Worm (Caenorhabditis elegans): ENCODE data around the gene tatn-1.

tatn-1 gene

DNA sequence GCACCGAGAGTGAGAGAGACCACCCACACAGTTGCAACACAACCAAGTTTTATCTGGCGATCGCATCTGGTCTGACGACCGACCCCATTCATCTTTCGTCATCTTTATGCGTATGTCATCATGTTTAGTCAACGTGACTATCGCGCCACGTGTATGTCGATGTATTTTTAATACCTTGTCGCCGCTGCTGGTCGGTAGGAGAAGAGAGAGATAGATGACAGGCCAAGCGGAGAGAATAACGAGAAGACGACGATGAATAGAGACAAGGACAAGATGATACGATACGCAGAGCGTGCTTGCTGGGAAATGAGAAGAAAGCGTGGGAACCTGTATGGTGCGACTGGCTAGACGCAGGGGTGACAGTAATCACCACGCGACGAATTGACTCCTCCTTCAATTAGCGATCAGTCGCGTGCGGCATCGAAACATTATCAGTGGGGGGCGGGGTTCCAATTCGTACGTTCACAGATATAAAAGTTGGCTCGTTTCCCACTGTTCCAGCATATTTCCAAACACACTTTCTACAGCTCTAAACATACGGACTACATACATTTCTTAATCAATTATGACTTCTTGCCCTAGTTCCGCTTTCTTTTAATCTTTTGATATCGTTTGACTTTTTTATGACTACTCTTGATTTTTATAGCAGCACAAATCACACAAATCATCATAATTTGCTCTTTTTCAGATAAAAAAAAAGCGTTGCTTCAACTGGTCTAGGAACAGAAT lies at the start of gene tatn-1:
Gene tatn-1, plus strand, starts transcription at position 689 of the 729 bp plus-strand sequence.
- peak; percentile 4 for TF ChIP-seq W03F9.2 (tag; optimal IDR thresholded peaks at IDR 0.05)
- TF ChIP-seq him-1 (tag; optimal IDR thresholded peaks at IDR 0.05): no peak
- TF ChIP-seq dao-5 (tag; optimal IDR thresholded peaks at IDR 0.05): peak; percentile 38

DNA sequence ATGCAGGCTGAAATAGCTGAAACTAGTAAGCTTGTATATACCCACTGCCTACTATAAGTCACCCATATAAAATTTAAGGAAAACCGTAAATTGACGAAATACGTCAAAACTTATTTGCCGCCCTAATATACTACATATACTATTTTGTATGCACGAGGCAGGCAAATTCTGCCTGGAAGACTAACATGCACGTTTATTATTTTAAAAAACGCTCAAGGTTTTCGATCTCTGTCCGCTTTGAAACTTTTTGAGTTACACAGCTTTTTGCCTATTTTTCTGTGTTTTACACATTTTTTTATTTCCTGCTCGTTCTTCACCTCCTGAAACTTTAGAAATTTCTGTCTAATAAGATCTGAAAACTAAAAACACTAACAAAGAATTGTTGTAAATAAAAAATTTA lies 47.6 kb upstream of the tatn-1 start:
- TF ChIP-seq dao-5 (tag; optimal IDR thresholded peaks at IDR 0.05): no peak
- TF ChIP-seq W03F9.2 (tag; optimal IDR thresholded peaks at IDR 0.05): no peak
- no peak for TF ChIP-seq him-1 (tag; optimal IDR thresholded peaks at IDR 0.05)

DNA sequence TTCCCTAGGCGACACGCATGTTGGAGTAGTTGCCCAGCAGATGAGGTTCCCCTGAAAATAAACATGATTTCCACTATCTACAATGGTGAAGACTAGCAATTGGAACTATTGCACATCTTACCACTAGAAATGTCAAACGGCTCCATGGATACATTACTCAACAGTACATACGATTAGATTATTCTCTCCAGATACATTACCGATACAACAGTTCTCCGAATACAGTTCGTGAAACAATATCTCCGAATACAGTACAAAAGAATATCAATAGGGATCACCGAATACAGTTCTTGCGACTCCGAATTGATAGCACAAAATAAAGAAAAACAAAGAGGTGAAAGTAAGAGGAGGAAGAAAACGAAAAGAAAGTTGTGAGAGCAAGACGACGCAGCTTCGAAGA lies 47.0 kb upstream of the tatn-1 start, which contains the start of gene C05G5.7:
Gene C05G5.7, minus strand, starts transcription at position 1 of the 400 bp plus-strand sequence.
- no peak for TF ChIP-seq him-1 (tag; optimal IDR thresholded peaks at IDR 0.05)

DNA sequence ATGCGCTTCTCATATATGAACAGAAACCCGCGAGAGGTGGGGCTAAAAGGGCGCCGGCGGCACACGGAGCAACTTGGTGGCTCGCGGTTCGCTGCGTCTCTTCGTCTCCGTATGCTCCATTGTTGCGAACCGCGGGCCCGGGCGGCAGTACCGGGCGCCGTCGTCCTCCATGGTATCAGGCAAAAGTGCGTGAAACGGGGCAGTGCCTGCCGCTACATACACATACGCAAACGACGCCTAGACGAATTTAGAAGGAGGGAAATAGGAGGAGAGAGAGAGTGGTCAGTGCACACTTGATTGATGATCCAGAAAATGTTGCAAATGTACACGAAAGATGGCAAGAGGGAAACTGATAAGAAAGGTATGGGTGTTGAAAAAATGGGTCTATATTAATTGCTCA lies 46.3 kb upstream of the tatn-1 start:
- TF ChIP-seq W03F9.2 (tag; optimal IDR thresholded peaks at IDR 0.05) (no peak), him-1 (tag; optimal IDR thresholded peaks at IDR 0.05) (no peak), dao-5 (tag; optimal IDR thresholded peaks at IDR 0.05) (no peak)

DNA sequence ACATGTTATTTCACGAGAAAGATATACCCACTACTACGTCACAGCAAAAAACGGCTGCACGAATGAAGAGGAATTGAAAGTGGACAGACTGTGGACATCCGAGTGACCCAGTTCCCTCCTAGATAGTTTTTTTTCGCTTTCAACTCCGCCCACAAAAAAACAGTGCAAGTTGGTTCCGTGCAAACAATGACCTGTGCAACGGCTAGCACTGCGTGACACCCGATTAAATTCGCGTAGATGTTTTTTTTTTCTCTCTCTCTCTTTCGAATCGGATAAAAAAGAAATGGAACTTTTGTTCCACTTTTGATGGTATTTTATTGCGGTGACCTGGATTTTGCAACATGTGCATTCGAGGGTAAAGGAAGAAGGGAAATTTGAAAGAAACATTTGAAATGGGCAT lies 45.6 kb upstream of the tatn-1 start:
- TF ChIP-seq him-1 (tag; optimal IDR thresholded peaks at IDR 0.05) (no peak), dao-5 (tag; optimal IDR thresholded peaks at IDR 0.05) (no peak), W03F9.2 (tag; optimal IDR thresholded peaks at IDR 0.05) (no peak)

DNA sequence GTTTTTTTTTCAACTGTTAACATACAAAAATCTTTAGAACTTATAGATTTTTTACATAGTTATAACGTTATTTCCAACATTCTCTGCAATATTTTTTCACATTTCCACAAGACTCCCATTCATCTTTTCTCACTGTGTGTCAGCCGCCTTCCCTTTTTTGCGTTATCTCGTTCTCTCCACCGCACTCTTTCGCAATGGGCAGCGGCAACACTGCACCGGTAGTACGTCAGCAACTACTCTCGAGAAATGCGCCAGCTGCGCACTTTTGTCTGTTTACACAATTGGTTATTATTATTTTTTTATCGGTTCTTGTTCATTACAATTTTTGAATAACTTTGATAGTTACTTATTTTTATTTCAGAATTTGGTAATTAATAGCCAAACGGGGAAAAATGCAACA lies 43.9 kb upstream of the tatn-1 start, which contains the start of gene C05G5.2:
Gene C05G5.2, plus strand, starts transcription at position 356 of the 400 bp plus-strand sequence.
- peak; percentile 95 for TF ChIP-seq W03F9.2 (tag; optimal IDR thresholded peaks at IDR 0.05)
- TF ChIP-seq dao-5 (tag; optimal IDR thresholded peaks at IDR 0.05): no peak
- peak; percentile 82 for TF ChIP-seq him-1 (tag; optimal IDR thresholded peaks at IDR 0.05)

DNA sequence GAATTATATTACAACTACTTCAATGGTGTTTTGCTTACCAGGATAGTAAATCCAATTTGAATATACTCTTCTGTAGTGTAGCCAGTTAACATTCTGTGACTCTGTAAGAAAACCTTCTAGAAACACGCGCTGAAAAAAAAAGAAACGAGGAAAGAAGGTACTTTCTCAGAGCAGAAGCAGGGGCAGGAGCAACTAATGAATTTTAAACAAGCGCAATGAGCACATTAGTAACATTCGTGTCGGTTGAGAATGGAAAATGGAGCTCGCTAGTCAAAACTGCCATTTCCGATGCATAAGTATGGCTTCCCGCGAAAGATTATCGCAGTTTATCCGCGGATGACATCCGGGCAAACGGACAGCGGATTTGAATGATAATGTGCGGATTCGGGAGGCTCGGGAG lies 38.9 kb upstream of the tatn-1 start, which contains the start of gene C05G5.3:
Gene C05G5.3, minus strand, starts transcription at position 101 of the 400 bp plus-strand sequence.
- TF ChIP-seq W03F9.2 (tag; optimal IDR thresholded peaks at IDR 0.05) (no peak), him-1 (tag; optimal IDR thresholded peaks at IDR 0.05) (no peak), dao-5 (tag; optimal IDR thresholded peaks at IDR 0.05) (no peak)

DNA sequence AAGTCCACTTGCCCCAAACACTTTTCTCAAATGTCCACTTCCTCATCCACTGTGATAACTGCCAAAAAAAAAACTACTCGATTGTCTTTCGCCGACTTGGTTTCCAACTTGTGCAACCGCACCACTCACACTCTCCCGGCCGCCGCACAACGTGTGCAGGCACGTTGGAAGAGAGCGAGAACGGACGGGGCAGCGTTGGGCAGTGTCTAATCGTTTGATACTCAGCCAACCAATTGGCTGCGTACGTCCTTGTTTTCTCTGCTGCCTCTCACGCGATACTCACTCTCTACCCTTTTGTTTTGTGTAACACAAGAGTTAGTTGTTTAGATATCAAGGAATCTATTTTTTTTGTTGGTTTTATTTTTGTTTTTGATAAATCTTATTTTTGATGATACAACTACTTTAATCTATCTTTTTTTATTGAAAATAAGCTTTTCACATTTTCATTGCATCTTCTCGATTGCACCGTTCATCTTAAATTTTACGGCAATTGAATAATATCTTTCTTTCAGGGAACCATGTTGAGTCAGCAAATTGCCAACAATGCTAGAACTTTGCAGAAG lies 37.2 kb upstream of the tatn-1 start, which contains the start of gene sucl-1:
Gene sucl-1, plus strand, starts transcription at position 513 of the 563 bp plus-strand sequence.
- TF ChIP-seq W03F9.2 (tag; optimal IDR thresholded peaks at IDR 0.05) (peak; percentile 65), him-1 (tag; optimal IDR thresholded peaks at IDR 0.05) (peak; percentile 11), dao-5 (tag; optimal IDR thresholded peaks at IDR 0.05) (no peak)

DNA sequence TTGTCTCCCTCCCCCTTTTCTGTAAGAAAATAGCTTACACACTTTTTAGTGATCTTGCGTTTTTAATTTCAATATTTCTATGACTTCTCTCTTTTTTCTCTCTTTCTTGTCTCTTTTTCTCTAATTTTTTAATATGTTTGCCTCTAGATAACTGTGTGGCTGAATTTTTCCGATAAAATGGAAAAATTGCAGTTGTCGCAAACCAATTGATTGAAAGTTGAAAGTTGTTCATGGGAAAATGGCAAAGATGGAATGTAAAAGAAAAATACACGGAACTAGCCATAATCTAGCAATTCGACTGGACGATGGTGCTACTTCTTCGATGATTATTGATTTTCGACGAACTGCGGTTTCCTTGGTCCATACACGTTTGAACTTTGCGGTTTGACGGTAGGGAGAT lies 35.0 kb upstream of the tatn-1 start:
- TF ChIP-seq him-1 (tag; optimal IDR thresholded peaks at IDR 0.05) (no peak), W03F9.2 (tag; optimal IDR thresholded peaks at IDR 0.05) (no peak), dao-5 (tag; optimal IDR thresholded peaks at IDR 0.05) (no peak)

DNA sequence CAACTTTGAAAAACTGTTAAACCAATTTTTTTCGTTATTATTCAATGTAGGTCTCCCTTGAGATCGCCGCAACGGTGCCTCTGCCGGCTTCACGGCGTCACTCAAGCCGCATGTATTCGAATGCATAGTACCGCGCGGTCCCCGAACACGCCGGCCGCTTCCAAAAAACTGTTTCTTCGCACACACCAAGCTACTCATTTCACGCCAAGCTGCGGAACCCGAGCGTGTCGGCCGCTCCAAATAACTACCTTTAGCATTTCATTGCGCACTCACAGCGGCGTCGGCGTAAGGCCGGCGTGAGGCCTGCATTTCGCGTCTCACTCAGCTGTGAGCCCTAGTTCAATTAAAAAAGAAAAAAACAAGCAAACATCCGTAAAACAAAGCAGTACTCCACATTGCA lies 34.2 kb upstream of the tatn-1 start:
- TF ChIP-seq W03F9.2 (tag; optimal IDR thresholded peaks at IDR 0.05) (no peak), him-1 (tag; optimal IDR thresholded peaks at IDR 0.05) (no peak), dao-5 (tag; optimal IDR thresholded peaks at IDR 0.05) (no peak)

DNA sequence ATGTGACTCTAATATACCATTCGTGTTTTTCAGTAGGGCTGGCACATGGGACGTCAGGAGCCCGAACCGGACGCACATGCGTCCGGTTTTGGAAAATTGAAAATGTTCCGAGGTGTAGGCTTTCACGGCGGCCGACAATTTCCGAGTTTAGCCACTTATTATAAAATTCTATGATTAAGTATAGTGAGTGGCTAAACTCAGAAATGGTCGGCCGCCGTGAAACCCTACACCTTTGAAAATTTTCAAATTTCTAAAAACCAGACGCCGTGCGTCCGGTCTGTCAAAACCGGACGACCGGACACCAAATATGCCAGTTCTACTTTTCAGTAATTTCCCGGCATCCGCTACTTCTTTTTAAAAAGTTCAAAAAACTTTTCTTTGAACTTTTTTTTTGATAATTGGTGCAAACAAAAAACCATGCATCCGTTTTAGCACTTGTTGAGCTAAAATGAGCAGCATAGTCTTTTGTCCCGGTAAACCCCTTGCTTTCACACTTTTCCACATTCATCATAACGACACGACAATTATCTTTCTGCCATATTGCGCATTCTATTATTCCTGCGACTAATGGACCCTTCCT lies 33.1 kb upstream of the tatn-1 start:
- TF ChIP-seq dao-5 (tag; optimal IDR thresholded peaks at IDR 0.05): no peak
- TF ChIP-seq him-1 (tag; optimal IDR thresholded peaks at IDR 0.05): no peak
- no peak for TF ChIP-seq W03F9.2 (tag; optimal IDR thresholded peaks at IDR 0.05)

DNA sequence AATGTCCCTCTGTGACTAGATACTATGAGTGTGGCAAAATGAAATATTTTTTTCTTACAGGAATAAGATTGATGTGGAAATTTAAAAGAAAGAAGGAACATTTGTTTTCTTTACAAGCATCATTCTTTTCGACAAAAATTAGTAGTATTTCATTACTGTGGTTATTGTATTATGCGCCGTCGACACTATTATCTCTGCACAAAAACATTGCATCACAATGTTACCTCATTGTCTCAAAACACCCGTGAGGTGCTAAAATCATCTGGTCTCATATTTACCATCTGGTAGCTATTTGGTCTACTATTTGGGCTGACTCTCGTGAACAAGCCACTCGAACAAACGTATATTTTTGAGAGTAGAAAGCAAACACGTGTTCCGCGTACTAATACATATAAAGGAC lies 31.3 kb upstream of the tatn-1 start:
- TF ChIP-seq W03F9.2 (tag; optimal IDR thresholded peaks at IDR 0.05) (no peak), him-1 (tag; optimal IDR thresholded peaks at IDR 0.05) (no peak), dao-5 (tag; optimal IDR thresholded peaks at IDR 0.05) (no peak)

DNA sequence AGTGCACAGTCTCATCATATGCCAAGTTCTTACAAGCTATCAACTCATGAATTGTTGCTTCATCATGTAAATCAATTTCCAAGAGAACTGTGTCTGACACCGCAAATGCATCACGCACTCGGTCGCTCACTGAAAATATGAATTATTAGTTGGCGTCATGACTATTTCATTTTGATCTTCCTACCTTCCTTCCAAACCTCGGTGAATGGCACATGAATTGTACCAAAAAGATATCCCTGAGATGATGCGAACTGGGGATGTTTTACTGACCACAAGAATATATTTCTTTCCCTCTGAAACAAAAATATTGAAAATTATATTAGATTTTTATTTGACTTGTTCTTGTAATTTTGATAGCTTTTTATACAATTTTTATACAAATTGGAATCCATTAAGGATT lies 30.6 kb upstream of the tatn-1 start:
- TF ChIP-seq W03F9.2 (tag; optimal IDR thresholded peaks at IDR 0.05) (no peak), dao-5 (tag; optimal IDR thresholded peaks at IDR 0.05) (no peak), him-1 (tag; optimal IDR thresholded peaks at IDR 0.05) (no peak)

DNA sequence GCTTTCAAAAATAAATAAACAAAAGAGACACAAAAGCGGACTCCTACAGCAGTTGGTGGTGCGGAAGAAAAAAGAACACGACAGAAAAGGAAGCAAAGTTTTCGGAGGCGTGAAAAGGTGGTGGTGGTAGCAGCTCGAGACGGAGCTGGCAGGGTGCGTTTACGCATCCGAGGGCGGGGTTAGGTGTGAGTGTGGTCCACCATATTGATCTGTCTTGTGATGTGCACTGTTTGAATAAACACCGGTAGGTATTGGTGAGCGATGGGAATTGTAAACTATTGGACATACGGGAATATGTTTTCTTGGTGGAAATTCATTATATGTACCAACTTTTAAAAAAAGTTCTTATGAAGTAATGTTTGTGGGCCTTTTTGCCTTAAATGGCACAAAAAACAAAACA lies 29.8 kb upstream of the tatn-1 start, which contains the start of gene C05G5.5:
Gene C05G5.5, minus strand, starts transcription at position 101 of the 400 bp plus-strand sequence.
- no peak for TF ChIP-seq W03F9.2 (tag; optimal IDR thresholded peaks at IDR 0.05)
- no peak for TF ChIP-seq him-1 (tag; optimal IDR thresholded peaks at IDR 0.05)
- TF ChIP-seq dao-5 (tag; optimal IDR thresholded peaks at IDR 0.05): no peak

Measured in whole organism, L4/young adult.